Fruit fly (Drosophila melanogaster): ENCODE data around the gene CG31624.

Gene CG31624

DNA sequence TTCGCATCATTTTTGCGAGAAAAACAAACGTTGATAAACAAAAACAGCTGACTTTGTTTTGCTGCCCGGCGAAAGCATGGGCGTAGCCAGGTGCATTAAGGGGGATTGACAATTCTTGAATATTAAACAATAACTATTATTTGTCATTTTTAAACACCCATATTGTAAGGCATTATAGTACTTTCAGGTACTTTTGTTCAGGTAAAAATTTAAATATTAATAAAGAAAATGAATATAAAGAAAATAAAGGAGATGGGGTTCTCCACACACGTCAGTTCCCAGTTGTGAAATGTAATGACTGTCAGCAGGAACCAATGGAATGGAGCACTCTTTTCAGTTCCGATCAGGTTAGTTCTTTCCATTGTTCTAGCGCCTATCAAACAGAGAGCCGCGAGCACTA, 41.6 kb downstream of the CG31624 start, which contains the start of the genes Coq3 and Pld3 (continued):
- TF ChIP-seq Poxn (GFP tag; IDR thresholded peaks at IDR 0.05) (no peak), stwl (tag; optimal IDR thresholded peaks at IDR 0.05) (peak; percentile 26), pros (GFP tag; optimal IDR thresholded peaks at IDR 0.05) (no peak), Adf1 (GFP tag; IDR thresholded peaks at IDR 0.05) (peak; percentile 56), Dip2 (GFP tag; IDR thresholded peaks at IDR 0.05) (no peak), CG13123 (GFP tag; optimal IDR thresholded peaks at IDR 0.05) (peak; percentile 57), Atf-2 (GFP tag; optimal IDR thresholded peaks at IDR 0.05) (peak; percentile 35), nerfin-1 (tag; optimal IDR thresholded peaks at IDR 0.05) (peak; percentile 67), lola (GFP tag; optimal IDR thresholded peaks at IDR 0.05) (peak in 1 of 3 experiments; percentile 69), hbn (GFP tag; IDR thresholded peaks at IDR 0.05; ENCODE audit: partially characterized antibody) (no peak), CG11085 (GFP tag; IDR thresholded peaks at IDR 0.05) (peak; percentile 29; the same call in 1 of the 2 replicates), gce (GFP tag; IDR thresholded peaks at IDR 0.05) (peak; percentile 67; the same call in 2 of the 3 replicates), NC2α (GFP tag; optimal IDR thresholded peaks at IDR 0.05) (no peak), pb (GFP tag; optimal IDR thresholded peaks at IDR 0.05) (no peak), Lhr (GFP tag; optimal IDR thresholded peaks at IDR 0.05) (peak; percentile 36), CG8089 (GFP tag; optimal IDR thresholded peaks at IDR 0.05) (peak; percentile 39), HLHmδ (GFP tag; optimal IDR thresholded peaks at IDR 0.05) (no peak), lmd (GFP tag; IDR thresholded peaks at IDR 0.05) (peak; percentile 78), dmrt11E (tag; optimal IDR thresholded peaks at IDR 0.05) (peak; percentile 68), CG14710 (tag; optimal IDR thresholded peaks at IDR 0.05) (peak; percentile 77), hb (GFP tag; IDR thresholded peaks at IDR 0.05; ENCODE audit: partially characterized antibody) (no peak), CG30403 (GFP tag; optimal IDR thresholded peaks at IDR 0.05) (peak; percentile 88), slou (GFP tag; optimal IDR thresholded peaks at IDR 0.05) (peak; percentile 77), CG11560 (tag; IDR thresholded peaks at IDR 0.05) (no peak), br (optimal IDR thresholded peaks at IDR 0.05) (no peak), aop (GFP tag; IDR thresholded peaks at IDR 0.05) (peak; percentile 63; the same call in 1 of the 2 replicates), CG2202 (tag; optimal IDR thresholded peaks at IDR 0.05) (peak; percentile 63), Dll (GFP tag; IDR thresholded peaks at IDR 0.05; ENCODE audit: partially characterized antibody) (no peak), rib (GFP tag; IDR thresholded peaks at IDR 0.05) (peak; percentile 63), Jarid2 (GFP tag; optimal IDR thresholded peaks at IDR 0.05) (no peak), Gug (GFP tag; IDR thresholded peaks at IDR 0.05) (peak; percentile 90), abd-A (tag; optimal IDR thresholded peaks at IDR 0.05) (no peak), insv (GFP tag; optimal IDR thresholded peaks at IDR 0.05) (peak in 1 of 2 experiments; percentile 28), CG14050 (GFP tag; IDR thresholded peaks at IDR 0.05) (peak; percentile 63), bsh (GFP tag; optimal IDR thresholded peaks at IDR 0.05) (peak; percentile 81 to 87), dati (GFP tag; IDR thresholded peaks at IDR 0.05) (peak; percentile 71), Atf3 (GFP tag; optimal IDR thresholded peaks at IDR 0.05) (peak; percentile 58), CG11696 (GFP tag; IDR thresholded peaks at IDR 0.05) (peak; percentile 66; the same call in 1 of the 2 replicates), CG6854 (GFP tag; optimal IDR thresholded peaks at IDR 0.05) (peak; percentile 55), jing (GFP tag; optimal IDR thresholded peaks at IDR 0.05) (no peak), sisA (GFP tag; IDR thresholded peaks at IDR 0.05) (peak; percentile 76), sug (tag; optimal IDR thresholded peaks at IDR 0.05) (peak; percentile 80), Scr (GFP tag; IDR thresholded peaks at IDR 0.05; ENCODE audit: partially characterized antibody) (no peak), CG8478 (optimal IDR thresholded peaks at IDR 0.05) (no peak), tx (GFP tag; optimal IDR thresholded peaks at IDR 0.05) (peak; percentile 62), cad (GFP tag; optimal IDR thresholded peaks at IDR 0.05) (no peak), Lpt (GFP tag; optimal IDR thresholded peaks at IDR 0.05) (no peak), shn (GFP tag; optimal IDR thresholded peaks at IDR 0.05) (peak; percentile 42), Doc3 (GFP tag; IDR thresholded peaks at IDR 0.05; ENCODE audit: partially characterized antibody) (no peak), ftz-f1 (GFP tag; optimal IDR thresholded peaks at IDR 0.05) (no peak), CG6689 (GFP tag; IDR thresholded peaks at IDR 0.05) (peak; percentile 82), CG32767 (GFP tag; IDR thresholded peaks at IDR 0.05) (peak; percentile 58; the same call in 1 of the 2 replicates)
